Worm (Caenorhabditis elegans) whole organism, late embryonic: Measurements from ENCODE around the gene W01A11.7.

Source experiments
- ahr-1 ChIP-seq: sonication (generic microtip); optimal IDR thresholded peaks from 2 replicates; lab custom pipeline; 2016; ENCODE audit warnings: missing genetic modification characterization, missing compliant biosample characterization
- ceh-19 ChIP-seq: fragments of 200-800 bp; sonication (Bioruptor generic); optimal IDR thresholded peaks from 2 replicates; lab custom pipeline; 2018; ENCODE audit warnings: mild to moderate bottlenecking, missing genetic modification characterization, missing compliant biosample characterization
- ceh-22 ChIP-seq: sonication (generic microtip); optimal IDR thresholded peaks from 2 replicates; lab custom pipeline; 2017; ENCODE audit warnings: missing biosample characterization, missing genetic modification characterization
- ceh-24 ChIP-seq: sonication (generic microtip); optimal IDR thresholded peaks from 2 replicates; lab custom pipeline; 2016; ENCODE audit warnings: mild to moderate bottlenecking, missing genetic modification characterization, missing compliant biosample characterization
- ceh-30 ChIP-seq: fragments of 150-350 bp; optimal IDR thresholded peaks from 2 replicates; lab custom pipeline; 2014; ENCODE audit warnings: missing biosample characterization, missing genetic modification characterization
- ceh-31 ChIP-seq: sonication (generic microtip); optimal IDR thresholded peaks from 2 replicates; lab custom pipeline; 2016; ENCODE audit warnings: missing genetic modification characterization, missing compliant biosample characterization
- dmd-4 ChIP-seq: sonication (generic microtip); optimal IDR thresholded peaks from 2 replicates; lab custom pipeline; 2016; ENCODE audit warnings: borderline replicate concordance, missing genetic modification characterization, missing compliant biosample characterization
- dve-1 ChIP-seq: sonication (generic microtip); optimal IDR thresholded peaks from 2 replicates; lab custom pipeline; 2017; ENCODE audit warnings: antibody characterized with exemption, mild to moderate bottlenecking, missing genetic modification characterization, missing compliant biosample characterization
- elt-2 ChIP-seq: sonication (generic microtip); optimal IDR thresholded peaks from 2 replicates; lab custom pipeline; 2016; ENCODE audit warnings: missing genetic modification reagents, missing genetic modification characterization, missing compliant biosample characterization
- fax-1 ChIP-seq: sonication (generic microtip); optimal IDR thresholded peaks from 2 replicates; lab custom pipeline; 2016; ENCODE audit warnings: missing genotype, missing genetic modification characterization, missing compliant biosample characterization
- fkh-6 ChIP-seq: sonication (generic microtip); optimal IDR thresholded peaks from 2 replicates; lab custom pipeline; 2016; ENCODE audit warnings: missing genetic modification characterization, missing compliant biosample characterization
- hlh-13 ChIP-seq: fragments of 200-800 bp; sonication (Bioruptor generic); optimal IDR thresholded peaks from 2 replicates; lab custom pipeline; 2018; ENCODE audit warnings: mild to moderate bottlenecking, missing genetic modification characterization, missing compliant biosample characterization
- hlh-30 ChIP-seq: sonication (generic microtip); optimal IDR thresholded peaks from 2 replicates; lab custom pipeline; 2017; ENCODE audit warnings: antibody characterized with exemption, missing genetic modification characterization, missing compliant biosample characterization; ENCODE audit not compliant: insufficient read depth
- pag-3 ChIP-seq: sonication (generic microtip); optimal IDR thresholded peaks from 2 replicates; lab custom pipeline; 2016; ENCODE audit warnings: missing compliant biosample characterization, missing genetic modification characterization, borderline replicate concordance
- pha-4 ChIP-seq: fragments of 150-350 bp; optimal IDR thresholded peaks from 2 replicates; lab custom pipeline; 2018; ENCODE audit warnings: missing biosample characterization, missing genetic modification reagents, missing genetic modification characterization
- ref-2 ChIP-seq: sonication (generic microtip); optimal IDR thresholded peaks from 2 replicates; lab custom pipeline; 2016; ENCODE audit warnings: missing genetic modification characterization, missing compliant biosample characterization
- sdc-2 ChIP-seq: sonication (generic microtip); optimal IDR thresholded peaks from 2 replicates; lab custom pipeline; 2016; ENCODE audit warnings: missing genotype, missing genetic modification characterization, missing compliant biosample characterization
- sox-4 ChIP-seq: sonication (generic microtip); optimal IDR thresholded peaks from 2 replicates; lab custom pipeline; 2017; ENCODE audit warnings: mild to moderate bottlenecking, missing genetic modification characterization, inconsistent platforms, missing compliant biosample characterization
- unc-42 ChIP-seq: sonication (generic microtip); optimal IDR thresholded peaks from 2 replicates; lab custom pipeline; 2016; ENCODE audit warnings: missing genotype, missing genetic modification characterization, missing compliant biosample characterization
- unc-55 ChIP-seq: sonication (generic microtip); optimal IDR thresholded peaks from 2 replicates; lab custom pipeline; 2017; ENCODE audit warnings: missing biosample characterization, missing genetic modification reagents, missing genetic modification characterization
- zip-5 ChIP-seq: sonication (generic microtip); optimal IDR thresholded peaks from 2 replicates; lab custom pipeline; 2016; ENCODE audit warnings: missing genetic modification characterization, missing compliant biosample characterization

W01A11.7 gene

ce11 chrV:6467676-6468075, 37.5 kb downstream of the W01A11.7 start:
- TF ChIP-seq ceh-22 (tag; lab: Kevin White, UChicago) (no peak), ceh-19 (GFP tag; lab: Kevin White, UChicago) (peak; percentile 45)

DNA sequence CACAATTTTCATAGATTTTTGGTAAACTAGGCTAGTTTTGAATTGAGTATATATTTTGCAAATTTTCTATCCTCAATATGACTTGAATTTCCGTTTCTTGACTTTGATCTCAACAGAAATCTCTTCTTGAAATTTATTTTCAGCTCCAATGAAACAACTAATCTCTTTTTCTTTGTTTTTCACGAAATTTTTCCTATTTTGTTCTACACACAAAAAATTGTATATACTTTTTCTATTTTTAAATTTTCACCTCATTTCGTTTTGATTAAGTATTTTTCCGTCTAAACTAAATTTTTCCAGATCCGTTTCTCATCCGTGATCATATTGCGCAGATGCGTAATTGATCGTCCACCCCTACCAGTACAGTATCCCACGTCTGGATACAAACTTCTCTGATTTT, 40.4 kb downstream of the W01A11.7 start, which contains the start of gene unc-83:
Gene unc-83 (plus strand): TSS at position 301 of the 400 bp plus-strand sequence.
- TF ChIP-seq ceh-24 = no peak
- no peak for TF ChIP-seq ahr-1 (tag; lab: Kevin White, UChicago)
- TF ChIP-seq dve-1 (tag; lab: Kevin White, UChicago) = no peak

ce11 chrV:6464238-6464637, 41.0 kb downstream of the W01A11.7 start:
- TF ChIP-seq unc-55 = peak; percentile 73
- TF ChIP-seq fkh-6 (tag; lab: Kevin White, UChicago) = no peak

- TF ChIP-seq elt-2 (tag; lab: Kevin White, UChicago) (no peak), unc-55 (no peak), sdc-2 (tag; lab: Kevin White, UChicago) (no peak), pag-3 (no peak), ceh-22 (tag; lab: Kevin White, UChicago) (no peak)
Measured at ce11 chrV:6462606-6463005, 42.6 kb downstream of the W01A11.7 start.

DNA sequence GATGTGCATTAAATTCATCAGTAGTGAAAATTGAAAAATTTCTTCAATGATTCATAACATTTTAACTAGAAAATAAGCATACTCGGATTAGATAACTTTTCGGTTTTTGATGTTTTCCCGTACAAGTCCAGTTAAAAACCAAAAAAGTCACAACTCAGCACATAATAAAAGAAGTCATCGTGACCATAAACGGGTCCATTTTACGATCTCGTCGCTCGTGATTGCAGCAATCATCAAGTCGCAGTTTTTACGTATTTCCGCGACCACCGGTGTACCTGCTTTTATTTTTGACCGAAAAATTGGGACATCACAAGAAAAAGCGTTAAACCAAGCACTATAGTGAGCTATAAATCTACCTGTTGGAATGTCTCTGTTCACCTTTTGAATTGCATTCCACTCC, 43.9 kb downstream of the W01A11.7 start:
- TF ChIP-seq zip-5 (tag; lab: Kevin White, UChicago) (no peak), hlh-13 (no peak), ceh-30 (no peak), sox-4 (tag; lab: Kevin White, UChicago) (no peak), ref-2 (no peak), ahr-1 (tag; lab: Kevin White, UChicago) (no peak)

- TF ChIP-seq ceh-19 (GFP tag; lab: Kevin White, UChicago) (no peak), pha-4 (no peak), sox-4 (tag; lab: Kevin White, UChicago) (no peak), sdc-2 (tag; lab: Kevin White, UChicago) (no peak), ceh-31 (tag; lab: Kevin White, UChicago) (no peak), fax-1 (tag; lab: Kevin White, UChicago) (no peak), dve-1 (tag; lab: Kevin White, UChicago) (no peak), dmd-4 (tag; lab: Kevin White, UChicago) (no peak)
Measured at ce11 chrV:6458302-6458998, 46.7 kb downstream of the W01A11.7 start.

DNA sequence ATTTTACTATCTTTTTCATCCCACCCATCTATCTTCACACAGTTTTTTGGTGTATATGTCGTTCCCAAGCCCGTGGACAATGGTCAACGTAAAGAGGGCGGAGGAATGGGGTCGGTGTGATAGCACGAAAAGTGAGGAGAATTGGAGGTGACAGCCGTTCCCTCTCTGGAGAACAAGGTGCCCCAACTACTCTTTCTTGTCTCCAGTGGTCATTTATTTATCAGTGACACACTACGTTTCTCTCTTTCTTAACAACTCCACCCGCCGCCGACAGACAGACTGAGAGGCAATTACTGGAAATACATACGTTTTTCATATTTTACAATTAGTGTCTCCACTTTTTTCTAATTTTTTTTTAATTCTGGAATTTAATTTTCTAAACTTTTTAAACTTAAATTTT, 48.3 kb downstream of the W01A11.7 start:
- peak; percentile 6 for TF ChIP-seq elt-2 (tag; lab: Kevin White, UChicago)
- peak; percentile 42 for TF ChIP-seq unc-55
- TF ChIP-seq hlh-30 = no peak
- no peak for TF ChIP-seq unc-42 (tag; lab: Kevin White, UChicago)
